Fruit fly (Drosophila melanogaster) whole organism, larva: ENCODE data around the gene Ugt305A1.

ENCODE experiments used
- noc ChIP-seq: fragments of 200-800 bp; sonication (Bioruptor generic); optimal IDR thresholded peaks from 3 replicates; lab custom pipeline; 2019; ENCODE audit warnings: missing biosample characterization, mild to moderate bottlenecking, missing genetic modification characterization, moderate library complexity

Gene Ugt305A1

DNA sequence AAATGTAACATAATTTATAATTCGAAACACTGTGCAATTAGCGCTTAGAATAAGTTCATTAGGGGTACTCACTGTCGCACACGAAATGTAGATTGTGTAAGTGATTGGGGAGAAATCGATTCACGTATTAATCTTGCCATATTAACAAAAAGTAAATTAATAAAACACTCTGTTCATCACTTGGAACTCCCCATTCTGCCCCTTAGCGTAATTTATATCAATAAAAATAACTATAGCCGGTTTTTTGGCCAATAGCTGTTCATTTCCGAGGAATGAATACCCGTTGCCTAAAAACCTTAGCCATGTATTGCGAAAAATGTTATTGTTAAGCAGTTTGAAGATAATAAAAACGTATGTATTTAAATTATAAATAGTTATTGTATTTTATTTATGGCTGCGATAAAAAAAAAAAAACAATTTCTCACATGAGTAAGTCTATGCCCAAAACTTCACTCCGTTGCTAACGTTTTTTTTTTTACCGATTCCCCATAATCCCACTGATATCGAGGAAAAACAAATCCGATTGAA lies at the start of gene Ugt305A1:
Ugt305A1 (plus strand) TSS at position 478 of the 528 bp plus-strand sequence.
- TF ChIP-seq noc (tag; lab: Kevin White, UChicago), result no peak

DNA sequence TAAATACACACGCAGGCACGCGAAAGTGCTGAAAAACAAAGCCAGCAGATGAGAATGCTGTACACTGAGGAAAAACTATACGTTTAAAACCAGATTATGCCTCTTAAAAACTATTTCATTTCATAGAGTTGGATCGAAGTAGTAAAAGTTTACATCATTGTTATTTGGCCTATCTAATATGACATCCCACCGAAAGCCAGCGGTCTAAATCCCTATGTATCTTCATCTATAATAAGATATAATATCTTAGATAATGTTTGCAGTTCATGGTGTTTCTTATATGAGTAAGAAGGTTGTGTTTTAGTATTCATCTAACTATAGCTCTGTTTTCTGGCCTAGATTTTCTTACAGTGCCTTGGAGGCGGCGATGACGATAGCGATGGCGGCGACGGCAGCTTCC lies 49.4 kb upstream of the Ugt305A1 start:
- TF ChIP-seq noc (tag; lab: Kevin White, UChicago), result no peak

DNA sequence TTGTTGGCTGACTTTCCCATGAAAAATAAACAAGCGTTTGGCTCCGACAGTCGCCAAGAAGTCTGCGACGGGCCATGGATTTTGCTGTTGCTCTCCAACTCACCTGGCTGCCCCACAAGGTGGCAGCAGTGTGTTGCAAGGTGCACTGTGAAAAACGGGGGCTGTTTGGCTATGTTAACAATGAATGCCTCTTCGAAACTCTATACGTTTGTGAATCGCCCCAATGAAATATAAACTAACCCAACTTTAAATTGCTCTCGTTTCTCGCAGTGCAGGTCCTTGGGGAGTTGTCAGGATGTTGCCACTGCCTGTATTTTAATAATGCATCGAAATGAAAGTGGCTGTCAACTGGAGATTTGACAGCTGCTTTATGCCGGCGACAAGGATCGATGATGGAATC lies 45.2 kb upstream of the Ugt305A1 start:
- TF ChIP-seq noc (tag; lab: Kevin White, UChicago), result no peak

DNA sequence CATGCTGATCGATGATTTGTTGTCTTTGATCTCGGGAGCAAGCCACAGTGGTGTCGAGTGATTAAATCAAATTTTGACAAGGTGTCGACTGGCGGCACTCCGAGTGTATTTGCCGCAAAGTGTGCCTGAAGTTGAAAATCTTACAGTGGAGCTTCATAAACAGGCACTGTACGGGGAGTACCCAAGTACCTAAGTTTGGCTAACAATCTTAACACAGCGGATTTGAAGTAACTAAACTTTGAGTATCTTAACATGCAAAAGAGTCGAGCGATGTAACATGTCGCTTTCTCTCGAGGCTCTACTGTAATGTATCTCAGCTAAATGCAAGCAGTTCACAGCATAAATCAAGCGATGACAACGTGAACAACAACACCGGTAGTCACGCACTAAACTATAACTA lies 42.8 kb upstream of the Ugt305A1 start:
- no peak for TF ChIP-seq noc (tag; lab: Kevin White, UChicago)

DNA sequence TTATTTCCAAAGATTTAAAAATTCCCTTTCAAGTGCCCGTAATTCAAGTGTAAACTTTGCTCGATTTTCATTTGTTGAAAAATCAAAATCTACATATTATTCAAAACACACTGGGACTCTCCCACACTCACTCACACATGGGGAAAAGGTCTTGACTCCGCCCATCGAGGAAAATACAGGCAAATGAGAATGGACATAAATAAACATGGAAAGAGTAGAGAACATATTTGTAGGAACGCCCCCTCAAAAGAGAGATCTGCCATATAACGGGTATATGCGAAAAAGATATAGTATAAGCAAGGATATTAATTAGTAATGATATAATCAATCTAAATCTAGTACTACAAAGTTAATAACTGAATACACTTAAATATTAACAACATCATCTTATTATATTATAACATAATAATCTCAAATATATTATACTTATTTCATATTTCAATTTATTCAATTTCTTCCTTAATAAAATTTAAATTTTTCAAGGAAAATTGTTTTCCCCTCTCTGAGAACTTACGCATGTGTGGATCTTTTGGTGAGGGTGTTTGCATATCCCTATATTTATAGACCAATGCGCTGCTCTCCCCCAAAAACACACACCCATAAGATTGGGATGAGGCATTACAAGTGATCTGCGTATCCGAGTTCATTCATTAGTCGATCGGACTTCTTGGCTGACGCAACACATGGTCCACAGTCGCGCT lies 41.2 kb upstream of the Ugt305A1 start, which contains the start of gene FoxL1:
FoxL1 (plus strand) TSS at position 651 of the 701 bp plus-strand sequence.
- no peak for TF ChIP-seq noc (tag; lab: Kevin White, UChicago)

DNA sequence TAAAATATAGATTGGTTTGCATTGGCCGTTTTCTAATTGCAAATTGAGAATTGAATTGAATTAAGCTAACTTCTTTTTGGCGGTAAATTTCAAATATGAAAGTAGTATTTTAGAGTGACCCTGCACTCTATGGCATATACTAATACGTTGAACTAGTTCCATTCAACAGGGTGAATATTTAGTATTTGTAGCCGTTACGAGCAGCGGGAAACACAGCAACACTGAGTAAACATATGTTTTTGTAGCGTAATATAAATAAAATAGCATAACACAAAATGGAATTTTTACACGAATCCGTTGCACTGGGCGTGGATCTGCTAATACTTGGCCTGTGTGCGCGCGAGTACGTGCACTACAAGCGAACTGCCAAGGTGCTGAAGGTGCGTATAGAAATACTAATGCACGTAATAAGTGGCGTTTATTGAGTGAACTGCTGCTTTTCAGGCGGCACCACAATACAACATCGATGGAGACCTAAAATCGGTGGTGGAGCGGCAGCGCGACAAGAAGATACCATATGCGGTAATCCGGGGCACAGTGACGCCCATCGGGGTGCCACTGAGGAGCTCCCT lies 38.2 kb upstream of the Ugt305A1 start, which contains the start of gene Mul1:
Mul1 (plus strand) TSS at position 198 of the 572 bp plus-strand sequence.
- TF ChIP-seq noc (tag; lab: Kevin White, UChicago), result no peak

DNA sequence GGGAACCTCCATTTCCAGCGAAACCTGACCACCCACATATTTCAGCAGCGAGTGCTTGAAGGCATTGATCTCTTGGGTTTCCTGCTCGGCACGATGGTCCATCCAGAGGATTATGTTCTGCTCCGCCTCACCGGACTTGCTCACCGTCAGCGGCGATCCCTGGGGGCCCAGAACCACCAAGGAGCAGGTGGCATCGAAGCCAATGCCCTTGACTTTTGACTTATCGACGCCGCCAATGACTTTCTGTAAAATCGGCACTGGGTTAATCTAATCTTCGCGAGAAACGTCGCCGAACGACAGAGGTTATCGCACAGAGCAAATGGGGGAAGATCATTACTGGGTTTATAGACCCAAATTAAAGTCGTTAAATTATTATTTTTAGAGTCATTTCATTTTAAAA lies 35.1 kb upstream of the Ugt305A1 start:
- TF ChIP-seq noc (tag; lab: Kevin White, UChicago), result no peak

DNA sequence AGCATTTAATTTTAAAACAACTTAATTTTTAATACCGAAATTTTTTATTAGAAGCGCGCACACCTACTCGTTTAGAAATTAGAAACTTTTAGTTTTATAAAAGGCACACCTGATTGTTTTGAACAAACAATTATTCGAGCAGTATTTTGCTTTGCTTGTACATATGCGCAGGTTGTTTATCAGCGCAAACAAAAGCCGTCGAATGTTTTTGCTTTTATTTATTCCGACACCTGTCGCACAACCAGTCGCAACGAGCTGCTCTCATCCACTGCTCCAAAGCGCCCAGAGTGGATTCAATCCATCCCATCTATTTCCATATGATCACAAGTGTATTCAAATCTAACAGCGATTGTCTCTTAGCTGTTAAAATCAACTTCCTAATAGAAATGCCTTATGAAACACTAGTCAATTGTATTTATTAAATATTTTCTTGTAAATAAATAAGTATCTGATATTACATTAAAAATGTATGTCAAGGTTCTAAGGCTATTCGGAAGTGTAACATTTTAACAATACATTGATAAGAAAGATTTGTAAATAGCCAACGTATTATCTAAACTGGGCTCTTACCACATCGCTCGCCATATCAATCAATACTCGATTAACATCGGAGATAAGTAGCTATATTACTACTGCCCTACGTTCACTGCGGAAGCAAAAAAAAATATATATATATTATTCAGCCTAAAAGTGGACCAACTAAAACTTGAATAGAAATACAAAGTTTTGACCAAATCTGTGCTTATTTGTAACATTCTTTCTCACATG lies 33.6 kb upstream of the Ugt305A1 start, which contains the start of gene CG11594:
CG11594 (minus strand) TSS at position 274 of the 768 bp plus-strand sequence.
- TF ChIP-seq noc (tag; lab: Kevin White, UChicago), result no peak

DNA sequence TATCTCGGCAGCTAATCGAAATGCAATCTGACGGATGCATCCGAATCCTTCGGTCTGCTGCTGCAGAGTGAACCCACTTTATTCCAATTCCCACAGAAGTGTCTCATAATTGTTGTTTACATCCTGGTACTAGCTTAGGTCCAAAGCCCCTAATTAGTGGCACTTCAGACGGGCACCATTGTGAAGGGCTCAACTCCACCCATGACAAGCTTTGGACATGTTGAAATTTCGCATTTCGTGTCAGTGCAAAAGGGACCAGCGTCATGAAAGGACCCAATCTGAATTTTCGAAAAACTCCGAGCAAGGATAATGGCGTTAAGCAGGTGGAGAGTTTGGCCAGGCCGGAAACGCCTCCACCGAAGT lies 33.1 kb upstream of the Ugt305A1 start, which contains the start of gene Gr64a:
Gr64a (plus strand) TSS at position 264 of the 363 bp plus-strand sequence.
- no peak for TF ChIP-seq noc (tag; lab: Kevin White, UChicago)

DNA sequence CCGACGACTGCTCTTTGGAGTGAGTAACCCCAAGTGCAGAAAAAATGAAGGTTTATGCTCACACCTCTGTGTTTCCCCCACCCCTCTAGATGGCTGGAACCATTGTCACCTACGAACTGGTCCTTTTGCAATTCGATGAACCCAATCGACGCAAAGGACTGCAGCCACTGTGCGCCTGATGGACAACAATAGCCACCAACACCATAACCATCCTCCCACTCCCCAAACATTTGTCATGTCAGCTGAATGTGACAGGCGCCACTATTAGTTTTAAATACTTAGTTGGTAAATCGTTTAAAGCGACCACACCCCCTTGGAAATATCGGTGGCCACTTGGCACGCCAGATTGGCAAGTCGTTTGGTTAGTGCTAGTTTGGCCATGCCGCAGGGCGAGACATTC lies 31.3 kb upstream of the Ugt305A1 start, which contains the start of the genes Gr64b and Gr64c:
Gr64b (plus strand) TSS at position 301 of the 400 bp plus-strand sequence.
Gr64c (plus strand) TSS at position 301 of the 400 bp plus-strand sequence.
- no peak for TF ChIP-seq noc (tag; lab: Kevin White, UChicago)

DNA sequence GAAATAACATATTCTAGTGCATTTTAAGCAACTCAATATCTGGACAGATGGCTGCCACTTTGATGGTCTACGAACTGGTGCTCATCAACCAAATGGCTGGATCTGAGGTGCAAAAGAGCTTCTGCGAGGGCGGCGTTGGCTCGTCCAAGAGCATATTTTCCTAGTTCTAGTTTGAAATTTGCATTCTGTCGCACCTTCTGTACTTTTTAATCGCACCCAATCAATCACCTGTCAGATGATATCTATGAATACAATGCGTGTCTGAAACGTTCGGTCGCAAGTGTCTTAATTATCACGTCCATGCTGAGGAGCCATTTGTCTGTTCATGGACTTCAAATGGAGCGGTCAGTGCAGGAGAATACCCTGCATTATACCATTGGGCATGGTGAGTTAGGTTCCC lies 27.8 kb upstream of the Ugt305A1 start, which contains the start of the genes Gr64d and Gr64e:
Gr64d (plus strand) TSS at position 301 of the 400 bp plus-strand sequence.
Gr64e (plus strand) TSS at position 380 of the 400 bp plus-strand sequence.
- TF ChIP-seq noc (tag; lab: Kevin White, UChicago), result no peak

DNA sequence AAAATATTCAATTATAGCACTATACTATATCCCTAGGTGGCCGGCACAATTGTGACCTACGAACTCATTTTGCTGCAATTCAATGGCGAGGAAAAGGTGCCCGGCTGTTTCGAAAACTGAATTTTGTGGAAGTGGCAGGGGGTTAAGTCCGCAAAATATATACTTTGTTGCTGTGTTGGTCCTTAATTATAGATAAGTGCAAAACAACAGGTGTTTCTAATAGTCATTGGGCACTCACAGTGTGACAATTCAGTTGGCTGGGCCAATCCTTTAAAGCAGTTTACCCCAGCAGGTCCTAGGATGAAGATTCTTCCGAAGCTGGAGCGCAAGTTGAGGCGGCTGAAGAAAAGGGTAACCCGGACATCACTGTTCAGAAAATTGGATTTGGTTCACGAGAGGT lies 24.1 kb upstream of the Ugt305A1 start, which contains the start of gene Gr64f:
Gr64f (plus strand) TSS at position 301 of the 400 bp plus-strand sequence.
- no peak for TF ChIP-seq noc (tag; lab: Kevin White, UChicago)

DNA sequence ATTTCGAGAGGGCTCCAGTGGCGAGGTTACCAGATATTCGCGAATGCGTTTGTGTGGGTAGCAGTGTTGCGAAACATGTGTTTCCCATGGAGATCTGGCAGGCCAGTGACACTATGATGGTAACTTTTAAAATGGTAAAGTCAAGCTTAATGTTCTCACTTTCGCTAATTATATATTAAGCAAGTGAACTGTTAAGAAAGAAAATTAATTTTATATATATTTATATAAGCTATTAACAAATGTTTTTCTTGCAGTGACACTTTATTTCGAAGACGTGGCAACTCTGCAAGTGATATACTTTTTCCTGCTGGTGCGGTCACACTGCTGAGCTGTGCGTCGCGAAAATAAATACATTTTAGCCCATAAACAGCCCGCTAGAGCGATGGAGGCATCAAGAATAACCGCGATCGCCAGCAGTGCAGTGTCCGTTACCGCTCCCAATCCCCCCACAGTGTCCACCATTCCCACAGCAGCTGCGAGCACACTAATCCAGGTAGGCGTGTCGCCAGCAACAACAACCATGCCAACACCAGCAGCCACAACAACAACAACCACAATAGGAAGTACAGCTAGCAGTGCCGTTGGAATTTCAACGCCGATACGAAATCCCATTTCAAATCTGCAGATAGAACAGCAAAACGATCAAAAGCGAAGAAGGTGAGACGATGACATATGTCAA lies 19.2 kb upstream of the Ugt305A1 start, which contains the start of the genes CG11593 and Rcd5:
CG11593 (minus strand) TSS at position 236 of the 679 bp plus-strand sequence.
Rcd5 (plus strand) TSS at position 283 of the 679 bp plus-strand sequence.
- TF ChIP-seq noc (tag; lab: Kevin White, UChicago), result no peak

DNA sequence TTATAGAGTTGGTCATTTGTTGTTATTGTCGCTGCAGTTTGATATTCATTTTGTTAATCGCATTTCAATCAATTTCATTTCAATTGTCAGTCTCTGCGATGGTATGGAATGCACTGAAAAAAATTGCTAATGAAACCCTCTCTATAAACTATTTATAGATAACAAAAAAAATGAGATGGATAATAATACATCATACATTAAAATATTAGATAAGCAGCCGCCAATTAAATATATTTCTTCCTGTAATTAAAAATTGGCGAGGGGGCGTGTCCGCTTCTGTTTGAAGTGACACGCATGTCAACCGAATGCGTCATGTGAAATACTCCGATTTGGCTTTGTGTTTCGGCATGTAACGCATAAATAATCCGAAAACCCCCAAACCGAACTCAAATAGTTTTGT lies 15.1 kb upstream of the Ugt305A1 start:
- TF ChIP-seq noc (tag; lab: Kevin White, UChicago), result no peak

DNA sequence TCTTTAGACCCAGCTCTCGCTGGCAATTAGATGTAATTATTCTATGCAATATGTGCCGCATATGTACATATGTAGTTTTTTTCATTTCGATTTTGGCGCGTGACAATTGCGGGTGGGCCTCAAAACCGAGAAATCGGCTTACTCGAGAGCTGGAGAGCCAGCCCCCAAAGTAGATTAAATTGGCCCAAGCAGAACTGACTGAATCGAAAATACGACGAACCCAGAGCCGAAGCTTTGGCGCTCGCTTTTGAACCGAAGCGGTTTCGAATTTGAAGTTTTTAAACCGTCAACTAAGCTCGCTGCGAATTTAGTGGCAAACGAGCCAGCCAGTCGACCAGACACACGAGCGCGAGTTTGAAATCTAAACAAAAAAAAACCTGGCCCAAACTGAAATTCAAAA lies 13.3 kb upstream of the Ugt305A1 start, which contains the start of gene CG1136:
CG1136 (plus strand) TSS at position 308 of the 400 bp plus-strand sequence.
- TF ChIP-seq noc (tag; lab: Kevin White, UChicago), result no peak
